Fruit fly (Drosophila melanogaster): ENCODE results near the gene CG13613.

The CG13613 gene

DNA sequence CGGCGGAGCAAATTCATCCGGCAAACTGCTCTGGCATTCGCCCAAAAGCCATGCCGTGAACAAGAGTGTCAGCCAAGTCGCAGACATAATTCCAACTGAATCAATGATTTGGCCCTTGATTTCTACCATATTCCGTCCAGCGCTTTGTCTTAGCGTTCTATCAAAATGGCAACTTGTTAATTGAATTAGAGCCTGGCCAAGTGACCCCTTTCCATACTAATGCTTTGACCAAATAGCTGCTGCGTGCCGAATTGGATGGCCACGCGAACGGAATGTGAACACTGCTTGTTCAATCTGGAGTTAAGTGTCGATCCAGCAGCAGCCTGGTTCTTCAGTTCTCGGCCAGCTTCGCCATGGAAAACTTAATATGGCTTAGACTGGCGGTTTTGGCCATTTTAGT lies 24.9 kb downstream of the CG13613 start, which contains the start of the genes CG5768 and CG13615:
Gene CG5768 (minus strand): TSS at position 101 of the 400 bp plus-strand sequence.
Gene CG13615 (plus strand): TSS at position 280 of the 400 bp plus-strand sequence.
- no peak for TF ChIP-seq esn (GFP tag; optimal IDR thresholded peaks at IDR 0.05)
- TF ChIP-seq dac (GFP tag; optimal IDR thresholded peaks at IDR 0.05): no peak
- TF ChIP-seq CG11294 (GFP tag; IDR thresholded peaks at IDR 0.05): no peak
- no peak for TF ChIP-seq Sox15 (GFP tag; optimal IDR thresholded peaks at IDR 0.05)
- TF ChIP-seq CG1621 (tag; optimal IDR thresholded peaks at IDR 0.05): no peak
- TF ChIP-seq CG8119 (GFP tag; IDR thresholded peaks at IDR 0.05): no peak
- TF ChIP-seq CG16779 (tag; optimal IDR thresholded peaks at IDR 0.05): no peak
- TF ChIP-seq Smox (GFP tag; optimal IDR thresholded peaks at IDR 0.05): no peak
- TF ChIP-seq CG11902 (GFP tag; optimal IDR thresholded peaks at IDR 0.05): no peak

DNA sequence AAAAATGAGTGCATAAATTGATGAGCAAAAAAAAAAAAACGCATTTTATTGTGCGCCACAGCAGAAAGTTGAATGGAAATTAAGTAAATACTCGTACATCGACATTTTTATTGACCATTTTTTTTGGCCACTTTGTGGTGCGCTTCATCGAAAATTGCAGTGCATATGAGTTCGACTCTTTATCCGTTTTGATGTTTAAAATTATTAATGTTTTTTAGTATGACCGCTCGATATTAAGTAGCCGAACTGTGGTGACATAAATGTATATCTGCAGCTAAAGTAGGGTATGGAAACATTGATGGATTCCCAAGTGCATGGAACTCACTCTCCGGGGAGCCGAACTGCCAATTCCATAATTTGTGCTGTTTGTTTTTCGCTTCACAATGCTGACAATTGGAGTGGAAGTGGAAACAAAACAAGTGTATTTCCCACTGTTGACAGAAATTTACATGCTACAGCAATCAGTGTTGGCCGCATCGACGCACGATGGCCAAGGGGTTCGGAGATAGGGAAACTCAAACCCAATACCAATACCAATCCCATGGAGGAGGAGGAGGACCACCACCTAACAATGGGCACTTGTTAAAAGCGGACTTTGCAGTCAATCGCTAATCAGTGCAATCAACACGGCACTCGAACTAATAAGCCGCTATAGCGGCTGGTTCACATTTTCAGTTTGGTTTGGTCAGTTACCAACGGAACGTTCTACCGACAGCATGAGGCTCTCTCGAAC lies 27.0 kb downstream of the CG13613 start, which contains the start of gene CG13616:
Gene CG13616 (plus strand): TSS at position 683 of the 733 bp plus-strand sequence.
- peak; percentile 25 for TF ChIP-seq CG31627 (GFP tag; optimal IDR thresholded peaks at IDR 0.05)
- peak; percentile 36 for TF ChIP-seq CG11902 (GFP tag; optimal IDR thresholded peaks at IDR 0.05)
- TF ChIP-seq svp (GFP tag): peak; percentile 69
- no peak for TF ChIP-seq spab (GFP tag; optimal IDR thresholded peaks at IDR 0.05)
- no peak for TF ChIP-seq Eip93F (GFP tag; optimal IDR thresholded peaks at IDR 0.05)
- TF ChIP-seq CG10669 (GFP tag; optimal IDR thresholded peaks at IDR 0.05): no peak
- peak; percentile 19 for TF ChIP-seq CG34406 (GFP tag; optimal IDR thresholded peaks at IDR 0.05)
- TF ChIP-seq Met (GFP tag; optimal IDR thresholded peaks at IDR 0.05): peak; percentile 1
- TF ChIP-seq Smox (GFP tag; optimal IDR thresholded peaks at IDR 0.05): peak; percentile 15
- peak; percentile 69 for TF ChIP-seq Eip78C (GFP tag)
- peak; percentile 38 for TF ChIP-seq Hr39 (GFP tag; optimal IDR thresholded peaks at IDR 0.05)
- no peak for TF ChIP-seq CG8119 (GFP tag; IDR thresholded peaks at IDR 0.05)
- peak; percentile 30 for TF ChIP-seq cyc (GFP tag; optimal IDR thresholded peaks at IDR 0.05)
- no peak for TF ChIP-seq pdm3 (GFP tag; optimal IDR thresholded peaks at IDR 0.05)

Measured in whole organism, prepupa.